Fruit fly (Drosophila melanogaster) whole organism, pupa: Measurements from ENCODE around the gene HIP-R.

Source experiments
- CG10348 ChIP-seq: fragments of 200-800 bp; sonication (Bioruptor generic); IDR thresholded peaks from 2 replicates; pipeline ENCODE4 v1.3.6; 2022; ENCODE audit warnings: missing biosample characterization, missing genetic modification characterization
- CG14655 ChIP-seq: fragments of 200-800 bp; sonication (Bioruptor generic); optimal IDR thresholded peaks from 3 replicates; lab custom pipeline; 2017; ENCODE audit warnings: mild to moderate bottlenecking, missing biosample characterization, missing genetic modification reagents, missing genetic modification characterization
- CG32121 ChIP-seq: fragments of 200-800 bp; sonication (Bioruptor generic); IDR thresholded peaks from 2 replicates; pipeline ENCODE4 v1.3.6; 2022; ENCODE audit warnings: missing biosample characterization, missing genetic modification characterization
- CG34367 ChIP-seq: fragments of 200-800 bp; sonication (Bioruptor generic); optimal IDR thresholded peaks from 2 replicates; lab custom pipeline; 2018; ENCODE audit warnings: missing biosample characterization, mild to moderate bottlenecking, missing genetic modification characterization
- CG8301 ChIP-seq: fragments of 200-800 bp; sonication (Bioruptor generic); optimal IDR thresholded peaks from 2 replicates; lab custom pipeline; 2018; ENCODE audit warnings: missing biosample characterization, mild to moderate bottlenecking, missing genetic modification characterization
- D1 ChIP-seq: fragments of 200-800 bp; sonication (Bioruptor generic); optimal IDR thresholded peaks from 2 replicates; lab custom pipeline; 2018; ENCODE audit warnings: missing biosample characterization, mild to moderate bottlenecking, missing genetic modification characterization, moderate library complexity
- EcR ChIP-seq: fragments of 200-800 bp; sonication (Bioruptor generic); optimal IDR thresholded peaks from 3 replicates; lab custom pipeline; 2019; ENCODE audit warnings: missing biosample characterization, missing genetic modification characterization, mild to moderate bottlenecking, moderate library complexity, missing genetic modification reagents
- Ets98B ChIP-seq: fragments of 200-800 bp; sonication (Bioruptor generic); IDR thresholded peaks from 2 replicates; pipeline ENCODE4 v1.3.6; 2022; ENCODE audit warnings: missing biosample characterization, missing genetic modification characterization
- Pif1A ChIP-seq: fragments of 200-800 bp; sonication (Bioruptor generic); optimal IDR thresholded peaks from 3 replicates; lab custom pipeline; 2016; ENCODE audit warnings: missing biosample characterization, missing genetic modification characterization
- Pif1B ChIP-seq: fragments of 200-800 bp; sonication (Bioruptor generic); optimal IDR thresholded peaks from 3 replicates; lab custom pipeline; 2016; ENCODE audit warnings: missing biosample characterization, missing genetic modification characterization
- fd96Ca ChIP-seq: fragments of 200-800 bp; sonication (Bioruptor generic); IDR thresholded peaks from 3 replicates; pipeline ENCODE4 v1.3.6; 2022; ENCODE audit warnings: missing biosample characterization, missing genetic modification characterization
- gl ChIP-seq: fragments of 200-800 bp; sonication (Bioruptor generic); optimal IDR thresholded peaks from 2 replicates; lab custom pipeline; 2018; ENCODE audit warnings: missing biosample characterization, mild to moderate bottlenecking, missing genetic modification characterization

- TF ChIP-seq Ets98B (GFP tag; lab: Robert Waterston, UW): no peak
- no peak for TF ChIP-seq EcR (GFP tag; lab: Kevin White, UChicago)
- TF ChIP-seq Pif1A (GFP tag; lab: Kevin White, UChicago): peak; percentile 33
- TF ChIP-seq CG32121 (GFP tag; lab: Robert Waterston, UW): peak; percentile 17; the same call in 1 of the 2 replicates
- TF ChIP-seq Pif1B: no peak
- TF ChIP-seq CG14655 (GFP tag; lab: Kevin White, UChicago): peak; percentile 60
- TF ChIP-seq fd96Ca (GFP tag; lab: Robert Waterston, UW): no peak
- TF ChIP-seq gl: no peak
- no peak for TF ChIP-seq D1 (tag; lab: Kevin White, UChicago)
- no peak for TF ChIP-seq CG8301 (tag; lab: Kevin White, UChicago)
- no peak for TF ChIP-seq CG10348 (GFP tag; lab: Robert Waterston, UW)
- TF ChIP-seq CG34367: no peak
These were observed 49.5 kb upstream of the HIP-R start for dm6 chrX:3740319-3740718.
